Fruit fly (Drosophila melanogaster): Measurements from ENCODE around the gene Pgm1.

Gene Pgm1

DNA sequence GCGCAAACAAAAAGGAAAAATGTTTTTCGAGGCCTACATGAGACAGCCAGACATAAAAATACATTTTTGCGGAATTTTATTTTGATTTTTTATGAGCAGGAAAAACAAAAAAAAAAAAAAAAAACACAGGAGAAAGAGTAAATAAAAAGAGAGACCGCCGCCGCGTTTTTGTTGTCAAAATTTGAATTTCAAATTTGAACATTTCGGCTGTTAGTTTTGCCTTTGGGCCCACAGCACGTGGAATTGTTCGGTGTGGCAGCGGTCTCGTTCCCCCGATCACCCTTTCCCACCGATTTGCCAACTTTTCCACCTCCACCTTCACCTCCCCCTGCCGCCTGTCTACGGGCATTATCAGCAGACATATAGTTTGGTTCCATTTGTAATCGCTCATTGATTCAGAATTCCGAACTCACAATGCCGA lies 28.5 kb upstream of the Pgm1 start:
- TF ChIP-seq CG14655 (GFP tag; optimal IDR thresholded peaks at IDR 0.05) (no peak), CG4496 (GFP tag; IDR thresholded peaks at IDR 0.05) (peak; percentile 37; the same call in 1 of the 3 replicates), gl (tag; optimal IDR thresholded peaks at IDR 0.05) (no peak), CG8301 (tag; optimal IDR thresholded peaks at IDR 0.05) (no peak), CG34367 (tag; optimal IDR thresholded peaks at IDR 0.05) (no peak), CG13204 (GFP tag; optimal IDR thresholded peaks at IDR 0.05) (no peak), Ets98B (GFP tag; IDR thresholded peaks at IDR 0.05) (peak; percentile 52; the same call in 1 of the 2 replicates), CG10348 (GFP tag; IDR thresholded peaks at IDR 0.05) (no peak), D1 (tag; optimal IDR thresholded peaks at IDR 0.05) (no peak), Pif1B (GFP tag; optimal IDR thresholded peaks at IDR 0.05) (no peak), Pif1A (GFP tag; optimal IDR thresholded peaks at IDR 0.05) (no peak), CG15710 (tag; optimal IDR thresholded peaks at IDR 0.05) (no peak), CG9948 (tag; optimal IDR thresholded peaks at IDR 0.05) (no peak), CG32121 (GFP tag; IDR thresholded peaks at IDR 0.05) (no peak; the same call in 1 of the 2 replicates)

dm6 chr3L:16155547-16155946 lies 27.2 kb upstream of the Pgm1 start:
- TF ChIP-seq CG4496 (GFP tag; IDR thresholded peaks at IDR 0.05) (0 out of 3 replicates have a peak, but pooled peaks have one; percentile 46), CG12605 (GFP tag; IDR thresholded peaks at IDR 0.05) (no peak)

DNA sequence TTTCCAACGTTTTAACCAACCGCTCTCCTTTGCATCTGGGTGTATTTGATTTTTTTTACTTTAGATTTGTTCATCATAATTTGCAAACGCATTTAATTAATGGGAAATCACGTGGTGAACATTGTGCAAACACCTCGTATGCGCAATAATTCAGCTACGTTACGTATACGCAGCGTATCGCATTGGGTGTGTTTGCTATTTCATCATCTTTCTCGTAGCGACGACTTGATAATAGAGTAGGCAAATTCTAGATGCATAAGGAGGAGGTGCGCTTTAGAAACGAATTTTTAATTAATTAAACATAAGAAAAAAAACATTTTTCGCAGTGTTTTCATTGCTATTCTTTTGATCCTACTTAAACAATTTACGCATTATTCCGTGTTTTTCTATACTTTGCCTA lies 25.3 kb upstream of the Pgm1 start:
- no peak for TF ChIP-seq CG13204 (GFP tag; optimal IDR thresholded peaks at IDR 0.05)
- TF ChIP-seq D1 (tag; optimal IDR thresholded peaks at IDR 0.05), result no peak
- TF ChIP-seq CG32121 (GFP tag; IDR thresholded peaks at IDR 0.05), result no peak
- TF ChIP-seq CG4496 (GFP tag; IDR thresholded peaks at IDR 0.05), result 0 out of 3 replicates have a peak, but pooled peaks have one; percentile 8
- no peak for TF ChIP-seq CG14655 (GFP tag; optimal IDR thresholded peaks at IDR 0.05)
- TF ChIP-seq CG10348 (GFP tag; IDR thresholded peaks at IDR 0.05), result no peak
- TF ChIP-seq Ets98B (GFP tag; IDR thresholded peaks at IDR 0.05), result no peak
- peak; percentile 3 for TF ChIP-seq EcR (GFP tag; optimal IDR thresholded peaks at IDR 0.05)
- no peak for TF ChIP-seq Snoo (tag; optimal IDR thresholded peaks at IDR 0.05)
- TF ChIP-seq CG15710 (tag; optimal IDR thresholded peaks at IDR 0.05), result no peak
- no peak for TF ChIP-seq gl (tag; optimal IDR thresholded peaks at IDR 0.05)

DNA sequence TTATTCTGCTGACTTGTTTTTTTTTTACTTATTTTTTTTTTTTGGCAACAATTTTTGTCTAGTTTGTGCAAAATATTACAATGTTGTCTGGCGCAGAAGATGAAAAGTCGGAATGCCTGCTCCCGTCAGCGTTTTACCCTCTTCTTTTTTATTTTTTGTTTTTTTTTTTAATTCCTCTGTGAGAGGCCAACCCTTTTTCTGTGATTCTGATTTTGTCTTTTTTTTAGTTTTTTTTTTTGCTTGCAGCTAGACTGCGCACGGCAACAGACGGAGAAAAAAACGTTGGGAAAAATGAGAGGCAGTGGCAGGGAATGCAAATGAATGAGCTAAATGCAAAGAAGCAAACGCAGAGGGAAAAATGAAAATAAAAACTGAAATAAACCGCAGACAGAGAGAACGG lies 24.8 kb upstream of the Pgm1 start:
- TF ChIP-seq CG10348 (GFP tag; IDR thresholded peaks at IDR 0.05) (no peak), Pif1B (GFP tag; optimal IDR thresholded peaks at IDR 0.05) (peak; percentile 55), CG32121 (GFP tag; IDR thresholded peaks at IDR 0.05) (peak; percentile 64), Snoo (tag; optimal IDR thresholded peaks at IDR 0.05) (no peak), Ets98B (GFP tag; IDR thresholded peaks at IDR 0.05) (peak; percentile 56), Pif1A (GFP tag; optimal IDR thresholded peaks at IDR 0.05) (peak; percentile 62), CG9948 (tag; optimal IDR thresholded peaks at IDR 0.05) (no peak), CG8159 (tag; optimal IDR thresholded peaks at IDR 0.05) (peak; percentile 6), CG17806 (tag; optimal IDR thresholded peaks at IDR 0.05) (no peak), CG4496 (GFP tag; IDR thresholded peaks at IDR 0.05) (peak; percentile 74), CG8301 (tag; optimal IDR thresholded peaks at IDR 0.05) (no peak), gl (tag; optimal IDR thresholded peaks at IDR 0.05) (peak; percentile 46), fd96Ca (GFP tag; IDR thresholded peaks at IDR 0.05) (no peak), D1 (tag; optimal IDR thresholded peaks at IDR 0.05) (no peak), CG14655 (GFP tag; optimal IDR thresholded peaks at IDR 0.05) (peak; percentile 34), rn (GFP tag; IDR thresholded peaks at IDR 0.05) (0 out of 2 replicates have a peak, but pooled peaks have one; percentile 23), CG34367 (tag; optimal IDR thresholded peaks at IDR 0.05) (no peak), EcR (GFP tag; optimal IDR thresholded peaks at IDR 0.05) (no peak), CG12605 (GFP tag; IDR thresholded peaks at IDR 0.05) (no peak; the same call in none of the 2 replicates), CG13204 (GFP tag; optimal IDR thresholded peaks at IDR 0.05) (peak; percentile 43), CG15710 (tag; optimal IDR thresholded peaks at IDR 0.05) (peak; percentile 24)

DNA sequence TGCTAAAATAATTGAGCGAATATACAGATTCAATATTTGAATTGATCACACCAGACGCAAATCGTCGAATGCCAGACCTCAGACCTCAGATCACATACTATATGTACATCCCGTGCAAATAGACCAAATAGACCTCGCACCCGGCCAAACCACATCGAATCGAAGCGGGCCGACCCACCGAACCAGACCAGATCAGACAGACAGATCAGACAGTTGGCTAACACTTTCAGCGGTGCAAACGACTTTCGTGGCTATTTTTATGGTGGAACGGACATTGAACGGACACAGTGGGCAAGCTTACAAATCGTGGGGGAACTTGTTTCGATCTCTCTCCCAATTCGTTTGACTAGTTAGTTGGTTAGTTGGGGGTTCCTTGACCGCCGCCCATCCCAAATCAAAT lies 23.4 kb upstream of the Pgm1 start:
- peak; percentile 39; the same call in 1 of the 2 replicates for TF ChIP-seq Ets98B (GFP tag; IDR thresholded peaks at IDR 0.05)
- no peak for TF ChIP-seq CG14655 (GFP tag; optimal IDR thresholded peaks at IDR 0.05)
- 0 out of 3 replicates have a peak, but pooled peaks have one; percentile 20 for TF ChIP-seq CG4496 (GFP tag; IDR thresholded peaks at IDR 0.05)

- no peak for TF ChIP-seq CG10348 (GFP tag; IDR thresholded peaks at IDR 0.05)
- no peak for TF ChIP-seq CG14655 (GFP tag; optimal IDR thresholded peaks at IDR 0.05)
- 0 out of 2 replicates have a peak, but pooled peaks have one; percentile 23 for TF ChIP-seq CG32121 (GFP tag; IDR thresholded peaks at IDR 0.05)
Observed at dm6 chr3L:16150850-16151515, 22.7 kb upstream of the Pgm1 start.

DNA sequence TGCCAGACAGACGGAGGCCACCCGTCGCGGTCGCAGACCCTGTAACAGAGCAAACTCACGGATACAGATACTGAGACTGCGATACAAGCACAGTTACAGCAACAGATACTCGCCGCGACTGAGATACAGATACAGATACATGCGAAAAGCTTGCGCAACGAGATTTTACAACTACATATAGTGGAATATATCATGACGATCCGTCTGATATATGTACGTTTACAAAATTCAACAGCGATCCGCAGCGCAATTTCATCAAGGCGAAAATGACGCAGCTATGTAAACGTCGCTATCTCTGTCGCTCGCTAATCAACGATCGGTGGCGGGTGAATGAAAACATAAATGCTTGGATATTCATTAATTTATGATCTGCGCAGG lies 21.8 kb upstream of the Pgm1 start:
- TF ChIP-seq CG32121 (GFP tag; IDR thresholded peaks at IDR 0.05) (peak; percentile 43), CG17806 (tag; optimal IDR thresholded peaks at IDR 0.05) (no peak), EcR (GFP tag; optimal IDR thresholded peaks at IDR 0.05) (peak; percentile 72), Snoo (tag; optimal IDR thresholded peaks at IDR 0.05) (no peak), CG13204 (GFP tag; optimal IDR thresholded peaks at IDR 0.05) (no peak), Ets98B (GFP tag; IDR thresholded peaks at IDR 0.05) (no peak)

Data from whole organism, pupa.